Worm (Caenorhabditis elegans): ENCODE results near the gene Y116A8C.30.
"Not testable (repeated sequence)": the region's sequence is repeated elsewhere in the genome, so short reads cannot be mapped to it uniquely, and the experiment has no call there.

The Y116A8C.30 gene

ce11 chrIV:17070791-17071190 lies 32.7 kb downstream of the Y116A8C.30 start, which contains the start of gene Y116A8C.24:
Y116A8C.24 (minus strand) TSS chrIV:17070891.
- TF ChIP-seq ceh-28, nhr-237, pha-4 (tag; optimal IDR thresholded peaks at IDR 0.05): not testable (repeated sequence)

- TF ChIP-seq ceh-28, elt-1, tbx-2 (tag; optimal IDR thresholded peaks at IDR 0.05): not testable (repeated sequence)
Measured at ce11 chrIV:17064937-17065336, 38.6 kb downstream of the Y116A8C.30 start, which contains the start of gene Y116A8C.465. Y116A8C.465 (plus strand) TSS chrIV:17065237.

- not testable (repeated sequence) for TF ChIP-seq nhr-237, R02D3.7, lin-15B (tag; optimal IDR thresholded peaks at IDR 0.05)
Measured at ce11 chrIV:17063700-17064099, 39.8 kb downstream of the Y116A8C.30 start, which contains the start of gene Y116A8C.467. Y116A8C.467 (minus strand) TSS chrIV:17063800.

- no peak for TF ChIP-seq nhr-76 (tag; optimal IDR thresholded peaks at IDR 0.05)
- no peak for TF ChIP-seq sea-2 (GFP tag; optimal IDR thresholded peaks at IDR 0.05)
- no peak for TF ChIP-seq pha-4 (tag; optimal IDR thresholded peaks at IDR 0.05)
- no peak for TF ChIP-seq unc-62 (GFP tag; optimal IDR thresholded peaks at IDR 0.05)
Measured at ce11 chrIV:17058036-17058435, 45.5 kb downstream of the Y116A8C.30 start, which contains the start of gene Y116A8C.44. Y116A8C.44 (minus strand) TSS chrIV:17058136.

- no peak for TF ChIP-seq nhr-77 (tag; optimal IDR thresholded peaks at IDR 0.05)
- TF ChIP-seq nhr-25 (tag; optimal IDR thresholded peaks at IDR 0.05): no peak
- no peak for TF ChIP-seq unc-62 (GFP tag; optimal IDR thresholded peaks at IDR 0.05)
Measured at ce11 chrIV:17053261-17053660, 50.3 kb downstream of the Y116A8C.30 start, which contains the start of gene Y116A8C.23. Y116A8C.23 (plus strand) TSS chrIV:17053561.
